Worm (Caenorhabditis elegans) whole organism, late embryonic: ENCODE results near the gene srw-91.

ENCODE experiments used
- ama-1 ChIP-seq: fragments of 150-350 bp; optimal IDR thresholded peaks from 2 replicates; lab custom pipeline; 2014
- ceh-45 ChIP-seq: fragments of 200-800 bp; sonication (Bioruptor generic); IDR thresholded peaks from 2 replicates; pipeline ENCODE4 v1.3.6; 2022; ENCODE audit warnings: missing genetic modification reagents, missing genetic modification characterization, missing compliant biosample characterization
- ceh-48 ChIP-seq: sonication (generic microtip); optimal IDR thresholded peaks from 2 replicates; lab custom pipeline; 2016; ENCODE audit warnings: missing genetic modification characterization, inconsistent platforms, missing compliant biosample characterization
- elt-2 ChIP-seq: sonication (generic microtip); optimal IDR thresholded peaks from 2 replicates; lab custom pipeline; 2016; ENCODE audit warnings: missing genetic modification reagents, missing genetic modification characterization, missing compliant biosample characterization
- fax-1 ChIP-seq: sonication (generic microtip); optimal IDR thresholded peaks from 2 replicates; lab custom pipeline; 2016; ENCODE audit warnings: missing genotype, missing genetic modification characterization, missing compliant biosample characterization
- fkh-10 ChIP-seq: fragments of 150-350 bp; optimal IDR thresholded peaks from 2 replicates; lab custom pipeline; 2014; ENCODE audit warnings: missing biosample characterization, missing genetic modification reagents, missing genetic modification characterization

DNA sequence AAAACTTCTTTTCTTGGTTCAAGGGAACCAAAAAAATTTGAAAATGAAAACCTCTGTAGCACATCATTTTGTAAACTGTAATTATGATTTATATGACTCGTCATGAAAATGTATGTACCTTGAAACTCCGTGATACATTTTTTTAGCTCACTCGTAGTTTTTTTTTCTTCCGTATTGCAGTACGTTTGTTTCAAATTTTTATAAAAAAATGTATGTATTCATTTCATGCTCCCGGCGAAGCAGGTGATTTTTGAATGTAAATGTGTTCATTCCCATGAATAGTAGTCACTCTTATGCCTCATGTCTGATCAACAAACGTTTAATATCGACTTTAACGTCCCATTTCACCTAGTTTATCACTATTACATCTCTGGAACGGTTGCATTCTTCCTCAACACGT is 44.7 kb upstream of the srw-91 start, which contains the start of gene sri-27:
- no peak for TF ChIP-seq ama-1 (lab: Kevin White, UChicago)
- no peak for TF ChIP-seq fax-1 (tag; lab: Kevin White, UChicago)
- no peak for TF ChIP-seq fkh-10
- no peak for TF ChIP-seq elt-2
- TF ChIP-seq ceh-45 = no peak
- TF ChIP-seq ceh-48 (tag; lab: Kevin White, UChicago) = no peak
